Fruit fly (Drosophila melanogaster): ENCODE data around the gene SK.

- TF ChIP-seq CG8478 (optimal IDR thresholded peaks at IDR 0.05) (no peak), CTCF (optimal IDR thresholded peaks at IDR 0.05) (no peak)
These were observed 31.1 kb upstream of the SK start, which contains the start of the genes Cdk7 and snf for dm6 chrX:5308963-5309362.

All from S2 (cell line).